Worm (Caenorhabditis elegans) whole organism, L2 larva: ENCODE measurements around the gene T10B10.9.

Experiments
- C34F6.9 ChIP-seq: fragments of 150-350 bp; optimal IDR thresholded peaks from 2 replicates; lab custom pipeline; 2014; ENCODE audit warnings: missing biosample characterization, missing genetic modification characterization
- F13H6.1 ChIP-seq: sonication (generic microtip); optimal IDR thresholded peaks from 2 replicates; lab custom pipeline; 2016; ENCODE audit warnings: missing genetic modification characterization, missing compliant biosample characterization
- R02D3.7 ChIP-seq: fragments of 150-350 bp; optimal IDR thresholded peaks from 2 replicates; lab custom pipeline; 2014; ENCODE audit warnings: missing biosample characterization, missing genetic modification characterization
- Y55F3AM.14 ChIP-seq: fragments of 200-800 bp; sonication (Bioruptor generic); optimal IDR thresholded peaks from 2 replicates; lab custom pipeline; 2018; ENCODE audit warnings: mild to moderate bottlenecking, missing genetic modification characterization, missing compliant biosample characterization
- ZK546.5 ChIP-seq: sonication (generic microtip); optimal IDR thresholded peaks from 2 replicates; lab custom pipeline; 2017; ENCODE audit warnings: missing biosample characterization, missing genetic modification characterization
- alr-1 ChIP-seq: fragments of 150-350 bp; optimal IDR thresholded peaks from 2 replicates; lab custom pipeline; 2014; ENCODE audit warnings: missing biosample characterization, missing genetic modification characterization
- aly-2 ChIP-seq: fragments of 150-350 bp; optimal IDR thresholded peaks from 2 replicates; lab custom pipeline; 2014; ENCODE audit warnings: missing biosample characterization, missing genetic modification characterization
- ama-1 ChIP-seq: fragments of 150-350 bp; optimal IDR thresholded peaks from 2 replicates; lab custom pipeline; 2018; ENCODE audit warnings: inconsistent platforms
- blmp-1 ChIP-seq: sonication (generic microtip); optimal IDR thresholded peaks from 2 replicates; lab custom pipeline; 2017; ENCODE audit warnings: missing genetic modification characterization, mild to moderate bottlenecking, missing compliant biosample characterization, antibody characterized with exemption, moderate library complexity; ENCODE audit not compliant: insufficient read depth
- ceh-16 ChIP-seq: fragments of 150-350 bp; optimal IDR thresholded peaks from 2 replicates; lab custom pipeline; 2014; ENCODE audit warnings: missing biosample characterization, missing genetic modification characterization
- ceh-82 ChIP-seq: fragments of 150-350 bp; optimal IDR thresholded peaks from 2 replicates; lab custom pipeline; 2014; ENCODE audit warnings: missing biosample characterization, missing genetic modification characterization
- crh-2 ChIP-seq: sonication (generic microtip); optimal IDR thresholded peaks from 2 replicates; lab custom pipeline; 2017; ENCODE audit warnings: missing biosample characterization, missing genetic modification characterization
- dmd-4 ChIP-seq: sonication (generic microtip); optimal IDR thresholded peaks from 2 replicates; lab custom pipeline; 2017; ENCODE audit warnings: missing biosample characterization, missing genetic modification characterization
- egl-27 ChIP-seq: sonication (generic microtip); optimal IDR thresholded peaks from 3 replicates; lab custom pipeline; 2017; ENCODE audit warnings: missing biosample characterization, missing genetic modification reagents, missing genetic modification characterization
- elt-1 ChIP-seq: fragments of 150-350 bp; optimal IDR thresholded peaks from 2 replicates; lab custom pipeline; 2014; ENCODE audit warnings: missing biosample characterization, missing genetic modification characterization
- elt-3 ChIP-seq: sonication (generic microtip); optimal IDR thresholded peaks from 2 replicates; lab custom pipeline; 2017; ENCODE audit warnings: missing biosample characterization, missing genetic modification characterization
- fos-1 ChIP-seq: fragments of 150-350 bp; optimal IDR thresholded peaks from 2 replicates; lab custom pipeline; 2014; ENCODE audit warnings: missing biosample characterization, missing genetic modification characterization
- gmeb-1 ChIP-seq: fragments of 150-350 bp; optimal IDR thresholded peaks from 2 replicates; lab custom pipeline; 2014; ENCODE audit warnings: missing biosample characterization, missing genetic modification characterization
- lin-11 ChIP-seq: fragments of 150-350 bp; sonication (generic microtip); optimal IDR thresholded peaks from 2 replicates; lab custom pipeline; 2014; ENCODE audit warnings: missing biosample characterization, missing genetic modification characterization, inconsistent platforms, mixed read lengths
- lin-13 ChIP-seq: fragments of 150-350 bp; optimal IDR thresholded peaks from 2 replicates; lab custom pipeline; 2014; ENCODE audit warnings: missing biosample characterization, missing genetic modification reagents, missing genetic modification characterization
- lin-39 ChIP-seq: fragments of 150-350 bp; optimal IDR thresholded peaks from 2 replicates; lab custom pipeline; 2014; ENCODE audit warnings: missing biosample characterization, missing genetic modification reagents, missing genetic modification characterization
- lsy-2 ChIP-seq, 2 experiments: fragments of 150-350 bp in 1 of 2; sonication (generic microtip) in 1 of 2; optimal IDR thresholded peaks; 2 replicates each; lab custom pipeline; 2014 to 2017; ENCODE audit warnings: missing biosample characterization in 2 of 2, missing genetic modification characterization in 2 of 2
- mab-5 ChIP-seq: fragments of 150-350 bp; optimal IDR thresholded peaks from 2 replicates; lab custom pipeline; 2014; ENCODE audit warnings: missing biosample characterization, missing genetic modification characterization
- mbf-1 ChIP-seq: sonication (generic microtip); optimal IDR thresholded peaks from 2 replicates; lab custom pipeline; 2017; ENCODE audit warnings: missing biosample characterization, missing genetic modification characterization
- mdl-1 ChIP-seq, 2 experiments: fragments of 150-350 bp in 1 of 2; sonication (generic microtip) in 1 of 2; optimal IDR thresholded peaks; 2 replicates each; lab custom pipeline; 2017; ENCODE audit warnings: missing biosample characterization in 2 of 2, missing genetic modification characterization in 2 of 2
- nhr-10 ChIP-seq: sonication (generic microtip); optimal IDR thresholded peaks from 2 replicates; lab custom pipeline; 2017; ENCODE audit warnings: missing biosample characterization, missing genetic modification characterization
- nhr-11 ChIP-seq: fragments of 150-350 bp; optimal IDR thresholded peaks from 2 replicates; lab custom pipeline; 2014; ENCODE audit warnings: missing biosample characterization, missing genetic modification characterization
- nhr-12 ChIP-seq: fragments of 150-350 bp; optimal IDR thresholded peaks from 2 replicates; lab custom pipeline; 2014; ENCODE audit warnings: missing biosample characterization, missing genetic modification characterization
- nhr-129 ChIP-seq: fragments of 150-350 bp; optimal IDR thresholded peaks from 2 replicates; lab custom pipeline; 2014; ENCODE audit warnings: missing biosample characterization, missing genetic modification characterization
- nhr-21 ChIP-seq: fragments of 150-350 bp; optimal IDR thresholded peaks from 2 replicates; lab custom pipeline; 2014; ENCODE audit warnings: missing biosample characterization, missing genetic modification characterization
- nhr-23 ChIP-seq: fragments of 150-350 bp; optimal IDR thresholded peaks from 2 replicates; lab custom pipeline; 2014; ENCODE audit warnings: missing biosample characterization, missing genetic modification reagents, missing genetic modification characterization
- nhr-237 ChIP-seq: fragments of 150-350 bp; optimal IDR thresholded peaks from 2 replicates; lab custom pipeline; 2014; ENCODE audit warnings: missing biosample characterization, missing genetic modification characterization
- nhr-25 ChIP-seq: fragments of 150-350 bp; sonication (generic microtip); optimal IDR thresholded peaks from 3 replicates; lab custom pipeline; 2014; ENCODE audit warnings: missing biosample characterization, missing genetic modification characterization
- nhr-6 ChIP-seq: fragments of 150-350 bp; optimal IDR thresholded peaks from 2 replicates; lab custom pipeline; 2014; ENCODE audit warnings: missing biosample characterization, missing genetic modification characterization
- nhr-77 ChIP-seq: fragments of 150-350 bp; optimal IDR thresholded peaks from 2 replicates; lab custom pipeline; 2014; ENCODE audit warnings: missing biosample characterization, missing genetic modification characterization
- sem-4 ChIP-seq: fragments of 150-350 bp; optimal IDR thresholded peaks from 2 replicates; lab custom pipeline; 2014; ENCODE audit warnings: missing biosample characterization, missing genetic modification reagents, missing genetic modification characterization
- skn-1 ChIP-seq: sonication (generic microtip); optimal IDR thresholded peaks from 2 replicates; lab custom pipeline; 2017; ENCODE audit warnings: missing biosample characterization, missing genetic modification characterization
- sma-3 ChIP-seq: sonication (generic microtip); optimal IDR thresholded peaks from 2 replicates; lab custom pipeline; 2016; ENCODE audit warnings: missing genetic modification reagents, missing genetic modification characterization, missing compliant biosample characterization
- sma-9 ChIP-seq, 2 experiments: fragments of 150-350 bp in 1 of 2; sonication (generic microtip) in 1 of 2; optimal IDR thresholded peaks; 2 replicates each; lab custom pipeline; 2014 to 2016; ENCODE audit warnings: missing genetic modification characterization in 2 of 2, mild to moderate bottlenecking in 1 of 2, missing biosample characterization in 1 of 2, missing compliant biosample characterization in 1 of 2, missing genetic modification reagents in 1 of 2, moderate library complexity in 1 of 2
- snpc-4 ChIP-seq: fragments of 150-350 bp; optimal IDR thresholded peaks from 2 replicates; lab custom pipeline; 2014; ENCODE audit warnings: missing biosample characterization, missing genetic modification characterization
- unc-39 ChIP-seq: fragments of 150-350 bp; optimal IDR thresholded peaks from 2 replicates; lab custom pipeline; 2014; ENCODE audit warnings: missing biosample characterization, missing genetic modification characterization
- unc-55 ChIP-seq: fragments of 150-350 bp; sonication (generic microtip); optimal IDR thresholded peaks from 3 replicates; lab custom pipeline; 2014; ENCODE audit warnings: missing biosample characterization, missing genetic modification reagents, missing genetic modification characterization
- unc-62 ChIP-seq: fragments of 150-350 bp; optimal IDR thresholded peaks from 2 replicates; lab custom pipeline; 2014; ENCODE audit warnings: missing biosample characterization, missing genetic modification reagents, missing genetic modification characterization
- zag-1 ChIP-seq: fragments of 150-350 bp; optimal IDR thresholded peaks from 2 replicates; lab custom pipeline; 2014; ENCODE audit warnings: missing biosample characterization, missing genetic modification characterization
- ztf-1 ChIP-seq: fragments of 200-800 bp; sonication (Bioruptor generic); conservative IDR thresholded peaks from 2 replicates; pipeline ENCODE4 v1.3.6; 2022; ENCODE audit warnings: missing genetic modification characterization, missing compliant biosample characterization
- ztf-11 ChIP-seq: sonication (generic microtip); optimal IDR thresholded peaks from 2 replicates; lab custom pipeline; 2017; ENCODE audit warnings: missing biosample characterization, missing genetic modification characterization
- ztf-4 ChIP-seq: fragments of 150-350 bp; optimal IDR thresholded peaks from 2 replicates; lab custom pipeline; 2014; ENCODE audit warnings: missing biosample characterization, missing genetic modification characterization

Gene T10B10.9

ce11 chrX:15175211-15175610 is 11.0 kb downstream of the T10B10.9 start:
- TF ChIP-seq nhr-25: no peak
- TF ChIP-seq dmd-4 (tag; lab: Kevin White, UChicago): no peak
- no peak for TF ChIP-seq nhr-6
- no peak for TF ChIP-seq lsy-2 (tag; optimal IDR thresholded peaks at IDR 0.05; lab: Kevin White, UChicago)
- TF ChIP-seq elt-3: no peak
- no peak for TF ChIP-seq nhr-21
- TF ChIP-seq mab-5 (tag; lab: Kevin White, UChicago): no peak
- no peak for TF ChIP-seq F13H6.1 (tag; lab: Kevin White, UChicago)
- no peak for TF ChIP-seq unc-39 (tag; lab: Kevin White, UChicago)
- TF ChIP-seq ztf-4 (tag; lab: Kevin White, UChicago): no peak
- TF ChIP-seq elt-1 (tag; lab: Kevin White, UChicago): no peak

DNA sequence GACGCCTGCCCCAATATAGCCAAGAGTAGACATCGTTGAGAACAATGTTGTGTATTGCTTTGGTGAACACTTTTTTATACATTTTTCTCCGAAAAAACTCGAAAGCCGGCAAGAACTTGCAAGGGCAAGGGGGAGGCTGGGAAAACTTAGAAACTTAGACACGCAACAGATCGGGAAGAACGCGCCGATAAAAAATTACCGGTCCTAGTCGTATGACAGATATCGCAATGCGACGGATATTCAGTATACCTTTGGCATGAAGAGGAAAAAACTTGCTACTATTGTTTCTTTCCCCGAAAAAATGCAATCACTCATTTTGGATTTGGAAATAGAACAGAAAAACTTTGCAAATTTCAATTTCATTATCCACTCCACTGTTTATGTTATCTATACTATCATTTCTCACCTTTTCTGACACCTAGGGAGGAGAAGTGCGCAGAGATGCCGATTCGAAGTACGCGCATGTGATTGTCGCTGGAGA is 12.3 kb downstream of the T10B10.9 start, which contains the start of gene col-41:
col-41 (minus strand) TSS at position 51 of the 481 bp plus-strand sequence.
- TF ChIP-seq nhr-25: peak; percentile 29
- TF ChIP-seq nhr-21: peak; percentile 14
- no peak for TF ChIP-seq R02D3.7 (tag; lab: Kevin White, UChicago)
- no peak for TF ChIP-seq sma-9 (GFP tag; optimal IDR thresholded peaks at IDR 0.05; lab: Kevin White, UChicago)
- TF ChIP-seq sma-9 (tag; optimal IDR thresholded peaks at IDR 0.05; lab: Kevin White, UChicago): no peak
- no peak for TF ChIP-seq mdl-1 (tag; optimal IDR thresholded peaks at IDR 0.05; lab: Kevin White, UChicago)

- TF ChIP-seq elt-1 (tag; lab: Kevin White, UChicago): no peak
- TF ChIP-seq gmeb-1: peak; percentile 86
- peak; percentile 75 to 88 for TF ChIP-seq lsy-2 (tag; optimal IDR thresholded peaks at IDR 0.05; lab: Kevin White, UChicago)
- peak; percentile 47 for TF ChIP-seq ztf-4 (tag; lab: Kevin White, UChicago)
- TF ChIP-seq mdl-1 (tag; optimal IDR thresholded peaks at IDR 0.05; lab: Kevin White, UChicago): peak in 1 of 2 experiments; percentile 48
- TF ChIP-seq nhr-11 (tag; lab: Kevin White, UChicago): no peak
- TF ChIP-seq ZK546.5 (tag; lab: Kevin White, UChicago): no peak
- no peak for TF ChIP-seq ama-1 (lab: Kevin White, UChicago)
- TF ChIP-seq alr-1 (tag; lab: Kevin White, UChicago): no peak
- TF ChIP-seq sma-3: peak; percentile 94
- peak; percentile 62 for TF ChIP-seq ceh-16
- no peak for TF ChIP-seq nhr-77
- TF ChIP-seq C34F6.9 (tag; lab: Kevin White, UChicago): peak; percentile 88
- peak; percentile 94 for TF ChIP-seq F13H6.1 (tag; lab: Kevin White, UChicago)
- peak; percentile 92 for TF ChIP-seq nhr-25
- TF ChIP-seq crh-2: peak; percentile 92
- no peak for TF ChIP-seq lin-39 (tag; lab: Kevin White, UChicago)
- TF ChIP-seq egl-27 (tag; lab: Kevin White, UChicago): peak; percentile 87
- peak; percentile 84 for TF ChIP-seq sem-4 (tag; lab: Kevin White, UChicago)
- TF ChIP-seq lin-13 (GFP tag; lab: Kevin White, UChicago): peak; percentile 87
- TF ChIP-seq mbf-1: no peak
- TF ChIP-seq sma-9 (GFP tag; optimal IDR thresholded peaks at IDR 0.05; lab: Kevin White, UChicago): peak; percentile 96
- no peak for TF ChIP-seq sma-9 (tag; optimal IDR thresholded peaks at IDR 0.05; lab: Kevin White, UChicago)
- TF ChIP-seq skn-1: peak; percentile 22
- no peak for TF ChIP-seq aly-2
- peak; percentile 17 for TF ChIP-seq Y55F3AM.14 (GFP tag; lab: Kevin White, UChicago)
- TF ChIP-seq zag-1: peak; percentile 14
- no peak for TF ChIP-seq nhr-12
- peak; percentile 85 for TF ChIP-seq nhr-21
- TF ChIP-seq nhr-10 (tag; lab: Kevin White, UChicago): peak; percentile 77
- TF ChIP-seq unc-55 (GFP tag; lab: Kevin White, UChicago): peak; percentile 81
- TF ChIP-seq ztf-1: no peak
- TF ChIP-seq snpc-4 (tag; lab: Kevin White, UChicago): peak; percentile 86
- no peak for TF ChIP-seq unc-39 (tag; lab: Kevin White, UChicago)
- peak; percentile 58 for TF ChIP-seq nhr-6
- TF ChIP-seq elt-3: no peak
- TF ChIP-seq blmp-1: peak; percentile 90
- peak; percentile 2 for TF ChIP-seq ceh-82 (tag; lab: Kevin White, UChicago)
- TF ChIP-seq unc-62: peak; percentile 38
- TF ChIP-seq ztf-11 (tag; lab: Kevin White, UChicago): no peak
- TF ChIP-seq lin-11: peak; percentile 74
- peak; percentile 90 for TF ChIP-seq fos-1 (tag; lab: Kevin White, UChicago)
- TF ChIP-seq nhr-237 (tag; lab: Kevin White, UChicago): peak; percentile 65
- TF ChIP-seq nhr-23 (tag; lab: Kevin White, UChicago): no peak
- TF ChIP-seq nhr-129 (tag; lab: Kevin White, UChicago): peak; percentile 93
- peak; percentile 74 for TF ChIP-seq mab-5 (tag; lab: Kevin White, UChicago)
- TF ChIP-seq R02D3.7 (tag; lab: Kevin White, UChicago): peak; percentile 3
- TF ChIP-seq dmd-4 (tag; lab: Kevin White, UChicago): no peak
These were observed 17.2 kb downstream of the T10B10.9 start, which contains the start of gene pkhm-2 for ce11 chrX:15181454-15181853. Gene pkhm-2 (minus strand): TSS chrX:15181465.
